Fruit fly (Drosophila melanogaster): ENCODE measurements around the gene tow.

tow gene

DNA sequence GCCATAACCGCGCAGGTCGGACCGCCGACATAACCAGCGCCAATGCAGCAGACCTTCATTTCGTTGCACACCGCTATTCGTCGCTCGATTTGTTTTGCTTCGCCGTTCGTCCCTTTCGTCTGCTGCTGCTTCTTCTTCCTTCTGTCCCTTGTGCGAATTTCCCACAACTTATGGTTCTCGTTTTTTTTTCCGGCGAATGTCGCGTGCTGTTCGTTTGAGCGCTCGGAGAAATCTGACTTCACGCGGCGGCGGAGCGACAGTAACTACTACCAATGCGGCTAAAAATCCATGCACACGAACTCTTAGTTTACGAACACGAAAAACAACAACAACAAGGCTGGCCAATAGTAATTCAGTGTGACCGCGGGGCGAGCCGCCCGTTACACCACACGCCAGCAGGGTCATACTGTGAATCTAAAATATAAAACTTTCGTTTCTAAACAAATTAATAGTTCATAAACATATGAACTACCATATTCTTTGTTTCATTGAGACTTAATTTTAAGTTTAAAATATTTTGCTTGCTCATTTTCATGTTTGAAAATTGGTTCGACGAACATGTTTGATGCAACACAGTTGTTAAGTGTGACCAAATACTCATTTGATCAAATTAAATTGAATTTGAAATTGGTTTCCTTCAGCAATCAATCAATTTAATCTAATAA lies 22.0 kb downstream of the tow start, which contains the start of gene sgl:
sgl (minus strand) TSS at position 271 of the 665 bp plus-strand sequence.
- TF ChIP-seq CG13775 (GFP tag; optimal IDR thresholded peaks at IDR 0.05) (peak; percentile 0), CG3726 (GFP tag; IDR thresholded peaks at IDR 0.05) (no peak), CG7987 (GFP tag; optimal IDR thresholded peaks at IDR 0.05) (peak; percentile 57), otp (GFP tag; IDR thresholded peaks at IDR 0.05) (peak; percentile 59; the same call in 1 of the 3 replicates), tll (GFP tag; optimal IDR thresholded peaks at IDR 0.05) (peak in 1 of 2 experiments; percentile 53), Xbp1 (GFP tag; optimal IDR thresholded peaks at IDR 0.05) (peak; percentile 11), sd (tag; optimal IDR thresholded peaks at IDR 0.05) (no peak), Hmx (GFP tag; optimal IDR thresholded peaks at IDR 0.05) (no peak), CG14860 (GFP tag; IDR thresholded peaks at IDR 0.05; ENCODE audit: partially characterized antibody) (no peak), bsh (GFP tag; optimal IDR thresholded peaks at IDR 0.05) (no peak), D19A (tag; optimal IDR thresholded peaks at IDR 0.05) (peak; percentile 11), CG11398 (GFP tag; optimal IDR thresholded peaks at IDR 0.05) (peak; percentile 56), CG1602 (GFP tag; optimal IDR thresholded peaks at IDR 0.05) (no peak), fd102C (GFP tag; optimal IDR thresholded peaks at IDR 0.05) (no peak), CG18599 (GFP tag; optimal IDR thresholded peaks at IDR 0.05) (no peak), Opbp (GFP tag; IDR thresholded peaks at IDR 0.05; ENCODE audit: partially characterized antibody) (peak; percentile 76), ATbp (GFP tag; optimal IDR thresholded peaks at IDR 0.05) (peak; percentile 5), Poxn (GFP tag; IDR thresholded peaks at IDR 0.05) (no peak), NC2β (GFP tag; optimal IDR thresholded peaks at IDR 0.05) (peak; percentile 22), zf30C (GFP tag; optimal IDR thresholded peaks at IDR 0.05) (no peak), psq (GFP tag; optimal IDR thresholded peaks at IDR 0.05) (peak; percentile 97), CG4617 (GFP tag; optimal IDR thresholded peaks at IDR 0.05; ENCODE audit: borderline replicate concordance) (no peak), CG30020 (tag; optimal IDR thresholded peaks at IDR 0.05) (peak; percentile 30), onecut (GFP tag; IDR thresholded peaks at IDR 0.05) (peak; percentile 73), CG10654 (GFP tag; optimal IDR thresholded peaks at IDR 0.05) (no peak), fu2 (GFP tag; optimal IDR thresholded peaks at IDR 0.05) (no peak), eve (GFP tag; optimal IDR thresholded peaks at IDR 0.05) (no peak), hbn (GFP tag; IDR thresholded peaks at IDR 0.05; ENCODE audit: partially characterized antibody) (0 out of 2 replicates have a peak, but pooled peaks have one; percentile 23), CoRest (tag; optimal IDR thresholded peaks at IDR 0.05) (peak; percentile 29), twi (tag; optimal IDR thresholded peaks at IDR 0.05) (no peak), Dref (GFP tag; IDR thresholded peaks at IDR 0.05) (peak; percentile 34; the same call in 1 of the 2 replicates), CG6683 (GFP tag; optimal IDR thresholded peaks at IDR 0.05) (peak; percentile 50), cad (GFP tag; optimal IDR thresholded peaks at IDR 0.05) (no peak), CrebB (tag; optimal IDR thresholded peaks at IDR 0.05) (peak; percentile 22), ranshi (GFP tag; IDR thresholded peaks at IDR 0.05) (no peak), dimm (GFP tag; IDR thresholded peaks at IDR 0.05) (no peak), CG13287 (GFP tag; IDR thresholded peaks at IDR 0.05; ENCODE audit: partially characterized antibody) (peak; percentile 74), CG6175 (GFP tag; IDR thresholded peaks at IDR 0.05) (no peak), CG18262 (tag; optimal IDR thresholded peaks at IDR 0.05) (peak; percentile 41), CG9727 (GFP tag; optimal IDR thresholded peaks at IDR 0.05) (no peak), CG12219 (GFP tag; optimal IDR thresholded peaks at IDR 0.05) (no peak), odd (GFP tag; optimal IDR thresholded peaks at IDR 0.05) (no peak), CG13624 (GFP tag; optimal IDR thresholded peaks at IDR 0.05) (peak; percentile 17), Usf (GFP tag; optimal IDR thresholded peaks at IDR 0.05) (no peak), Gsc (GFP tag; IDR thresholded peaks at IDR 0.05) (no peak), CG8478 (optimal IDR thresholded peaks at IDR 0.05) (no peak), kah (GFP tag; optimal IDR thresholded peaks at IDR 0.05) (no peak), ac (GFP tag; optimal IDR thresholded peaks at IDR 0.05) (no peak), vnd (GFP tag; IDR thresholded peaks at IDR 0.05; ENCODE audit: partially characterized antibody) (no peak)
